Fruit fly (Drosophila melanogaster) whole organism, embryonic: ENCODE data around the gene CG1943.
A peak's percentile ranks its signal among the peaks of the same experiment; 100 is the strongest.

Source experiments
- Asciz ChIP-seq: fragments of 200-800 bp; sonication (Bioruptor generic); optimal IDR thresholded peaks from 2 replicates; lab custom pipeline; 2017; ENCODE audit warnings: missing biosample characterization, mild to moderate bottlenecking, missing genetic modification characterization, missing genetic modification reagents
- Awh ChIP-seq: fragments of 200-800 bp; sonication (Bioruptor generic); IDR thresholded peaks from 2 replicates; pipeline ENCODE4, ENCODE4 v1.3.6; 2022; ENCODE audit warnings: missing biosample characterization, missing genetic modification characterization
- CG11504 ChIP-seq: fragments of 200-800 bp; sonication (Bioruptor generic); optimal IDR thresholded peaks from 3 replicates; lab custom pipeline; 2019; ENCODE audit warnings: missing biosample characterization, mild to moderate bottlenecking, missing genetic modification characterization, moderate library complexity
- CG12219 ChIP-seq: fragments of 200-800 bp; sonication (Bioruptor generic); optimal IDR thresholded peaks from 3 replicates; lab custom pipeline; 2018; ENCODE audit warnings: missing biosample characterization, mild to moderate bottlenecking, missing genetic modification characterization
- CG12659 ChIP-seq: fragments of 200-800 bp; sonication (Bioruptor generic); optimal IDR thresholded peaks from 3 replicates; lab custom pipeline; 2017; ENCODE audit warnings: mild to moderate bottlenecking, missing biosample characterization, missing genetic modification reagents, missing genetic modification characterization
- CG12744 ChIP-seq: fragments of 200-800 bp; sonication (Bioruptor generic); optimal IDR thresholded peaks from 2 replicates; lab custom pipeline; 2016; ENCODE audit warnings: missing biosample characterization, missing genetic modification characterization
- CG13624 ChIP-seq: fragments of 200-800 bp; sonication (Bioruptor generic); optimal IDR thresholded peaks from 2 replicates; lab custom pipeline; 2016; ENCODE audit warnings: missing biosample characterization, missing genetic modification characterization
- CG15601 ChIP-seq: fragments of 200-800 bp; sonication (Bioruptor generic); optimal IDR thresholded peaks from 3 replicates; lab custom pipeline; 2019; ENCODE audit warnings: missing biosample characterization, mild to moderate bottlenecking, missing genetic modification characterization, moderate library complexity
- CG17186 ChIP-seq: fragments of 200-800 bp; sonication (Bioruptor generic); optimal IDR thresholded peaks from 3 replicates; lab custom pipeline; 2017; ENCODE audit warnings: missing biosample characterization, missing genetic modification reagents, missing genetic modification characterization
- CG18619 ChIP-seq: fragments of 200-800 bp; sonication (Bioruptor generic); optimal IDR thresholded peaks from 3 replicates; lab custom pipeline; 2017; ENCODE audit warnings: missing biosample characterization, mild to moderate bottlenecking, missing genetic modification characterization
- CG2678 ChIP-seq: fragments of 200-800 bp; sonication (Bioruptor generic); optimal IDR thresholded peaks from 3 replicates; lab custom pipeline; 2019; ENCODE audit warnings: missing biosample characterization, mild to moderate bottlenecking, missing genetic modification characterization, moderate library complexity
- CG31441 ChIP-seq: fragments of 200-800 bp; sonication (Bioruptor generic); IDR thresholded peaks from 2 replicates; pipeline ENCODE4 v1.3.6; 2022; ENCODE audit warnings: missing biosample characterization, missing genetic modification characterization
- CG32532 ChIP-seq: fragments of 200-800 bp; sonication (Bioruptor generic); IDR thresholded peaks from 2 replicates; pipeline ENCODE4 v1.3.6; 2022; ENCODE audit warnings: missing biosample characterization, missing genetic modification characterization
- CG32767 ChIP-seq: fragments of 200-800 bp; sonication (Bioruptor generic); IDR thresholded peaks from 2 replicates; pipeline ENCODE4 v1.3.6; 2022; ENCODE audit warnings: missing biosample characterization, missing genetic modification characterization
- CG33557 ChIP-seq: fragments of 200-800 bp; sonication (Bioruptor generic); optimal IDR thresholded peaks from 2 replicates; lab custom pipeline; 2019; ENCODE audit warnings: missing biosample characterization, mild to moderate bottlenecking, missing genetic modification characterization, moderate library complexity
- CG4360 ChIP-seq: fragments of 200-800 bp; sonication (Bioruptor generic); IDR thresholded peaks from 2 replicates; pipeline ENCODE4 v1.3.6; 2022; ENCODE audit warnings: missing biosample characterization, missing genetic modification characterization
- CG6654 ChIP-seq: fragments of 200-800 bp; sonication (Bioruptor generic); optimal IDR thresholded peaks from 2 replicates; lab custom pipeline; 2017; ENCODE audit warnings: missing biosample characterization, mild to moderate bottlenecking, missing genetic modification characterization
- CG7786 ChIP-seq: fragments of 200-800 bp; sonication (Bioruptor generic); optimal IDR thresholded peaks from 2 replicates; lab custom pipeline; 2016; ENCODE audit warnings: missing biosample characterization, missing genetic modification characterization
- CG7963 ChIP-seq: fragments of 200-800 bp; sonication (Bioruptor generic); IDR thresholded peaks from 3 replicates; pipeline ENCODE4 v1.3.6; 2022; ENCODE audit warnings: missing biosample characterization, missing genetic modification characterization; ENCODE audit not compliant: partially characterized antibody
- CG8281 ChIP-seq: fragments of 200-800 bp; sonication (Bioruptor generic); optimal IDR thresholded peaks from 2 replicates; lab custom pipeline; 2018; ENCODE audit warnings: missing biosample characterization, mild to moderate bottlenecking, missing genetic modification characterization, moderate library complexity
- CG9609 ChIP-seq: fragments of 200-800 bp; sonication (Bioruptor generic); optimal IDR thresholded peaks from 3 replicates; lab custom pipeline; 2016; ENCODE audit warnings: missing biosample characterization, missing genetic modification characterization
- Doc2 ChIP-seq: fragments of 200-800 bp; sonication (Bioruptor generic); IDR thresholded peaks from 2 replicates; pipeline ENCODE4 v1.3.6; 2022; ENCODE audit warnings: missing biosample characterization, missing genetic modification characterization
- E2f1 ChIP-seq: fragments of 200-800 bp; sonication (Bioruptor generic); IDR thresholded peaks from 2 replicates; pipeline ENCODE4 v1.3.6; 2022; ENCODE audit warnings: missing biosample characterization, missing genetic modification characterization
- Hr51 ChIP-seq, 2 experiments: fragments of 200-800 bp; sonication (Bioruptor generic); optimal IDR thresholded peaks; 2 replicates in 1 of 2; 3 replicates in 1 of 2; lab custom pipeline; 2016 to 2018; ENCODE audit warnings: missing biosample characterization in 2 of 2, missing genetic modification characterization in 2 of 2, mild to moderate bottlenecking in 1 of 2, moderate library complexity in 1 of 2
- MBD-R2 ChIP-seq: fragments of 200-800 bp; sonication (Bioruptor generic); IDR thresholded peaks from 2 replicates; pipeline ENCODE4 v1.3.6; 2022; ENCODE audit warnings: missing biosample characterization, missing genetic modification characterization
- Mad ChIP-seq: fragments of 200-800 bp; sonication (Bioruptor generic); optimal IDR thresholded peaks from 2 replicates; lab custom pipeline; 2016; ENCODE audit warnings: missing biosample characterization, missing genetic modification characterization
- Med ChIP-seq: fragments of 200-800 bp; sonication (Bioruptor generic); peaks from one replicate; lab custom pipeline; 2016; ENCODE audit warnings: missing biosample characterization, missing genetic modification characterization, mild to moderate bottlenecking, inconsistent platforms, moderate library complexity
- Mes4 ChIP-seq: fragments of 200-800 bp; sonication (Bioruptor generic); optimal IDR thresholded peaks from 2 replicates; lab custom pipeline; 2016; ENCODE audit warnings: missing biosample characterization, missing genetic modification characterization
- Myb ChIP-seq: fragments of 200-800 bp; sonication (Bioruptor generic); optimal IDR thresholded peaks from 2 replicates; lab custom pipeline; 2016; ENCODE audit warnings: missing biosample characterization, missing genetic modification characterization
- NfI ChIP-seq: fragments of 200-800 bp; sonication (Bioruptor generic); optimal IDR thresholded peaks from 3 replicates; lab custom pipeline; 2018; ENCODE audit warnings: missing biosample characterization, mild to moderate bottlenecking, missing genetic modification characterization, moderate library complexity
- Ravus ChIP-seq: fragments of 200-800 bp; sonication (Bioruptor generic); IDR thresholded peaks from 2 replicates; pipeline ENCODE4 v1.3.6; 2022; ENCODE audit warnings: missing biosample characterization, missing genetic modification characterization
- Rx ChIP-seq: fragments of 200-800 bp; sonication (Bioruptor generic); IDR thresholded peaks from 2 replicates; pipeline ENCODE4 v1.3.6; 2022; ENCODE audit warnings: missing biosample characterization, missing genetic modification characterization
- Vsx1 ChIP-seq: fragments of 200-800 bp; sonication (Bioruptor generic); optimal IDR thresholded peaks from 2 replicates; lab custom pipeline; 2017; ENCODE audit warnings: missing biosample characterization, mild to moderate bottlenecking, missing genetic modification characterization, missing genetic modification reagents
- Xrp1 ChIP-seq: fragments of 200-800 bp; sonication (Bioruptor generic); IDR thresholded peaks from 2 replicates; pipeline ENCODE4 v1.3.6; 2022; ENCODE audit warnings: missing biosample characterization, missing genetic modification characterization
- cg ChIP-seq: fragments of 200-800 bp; sonication (Bioruptor generic); optimal IDR thresholded peaks from 3 replicates; lab custom pipeline; 2019; ENCODE audit warnings: missing biosample characterization, mild to moderate bottlenecking, missing genetic modification characterization, moderate library complexity
- chm ChIP-seq: fragments of 200-800 bp; sonication (Bioruptor generic); IDR thresholded peaks from 2 replicates; pipeline ENCODE4 v1.3.6; 2022; ENCODE audit warnings: missing biosample characterization, missing genetic modification characterization
- dmrt99B ChIP-seq: fragments of 200-800 bp; sonication (Bioruptor generic); optimal IDR thresholded peaks from 2 replicates; lab custom pipeline; 2018; ENCODE audit warnings: missing biosample characterization, mild to moderate bottlenecking, missing genetic modification characterization, moderate library complexity
- emc ChIP-seq: fragments of 200-800 bp; sonication (Bioruptor generic); optimal IDR thresholded peaks from 2 replicates; lab custom pipeline; 2016; ENCODE audit warnings: missing biosample characterization, missing genetic modification characterization
- eve ChIP-seq, 2 experiments: fragments of >200 bp; optimal IDR thresholded peaks; 2 replicates each; lab custom pipeline; 2017; ENCODE audit warnings: missing biosample characterization in 2 of 2, missing genetic modification characterization in 2 of 2
- ftz-f1 ChIP-seq: fragments of 200-800 bp; sonication (Bioruptor generic); optimal IDR thresholded peaks from 2 replicates; lab custom pipeline; 2016; ENCODE audit warnings: missing biosample characterization, missing genetic modification characterization
- gcm ChIP-seq: fragments of 200-800 bp; sonication (Bioruptor generic); optimal IDR thresholded peaks from 2 replicates; lab custom pipeline; 2019; ENCODE audit warnings: missing biosample characterization, mild to moderate bottlenecking, missing genetic modification characterization, moderate library complexity
- gsb-n ChIP-seq: fragments of 200-800 bp; sonication (Bioruptor generic); optimal IDR thresholded peaks from 3 replicates; lab custom pipeline; 2018; ENCODE audit warnings: missing biosample characterization, mild to moderate bottlenecking, missing genetic modification characterization
- kah ChIP-seq: fragments of 200-800 bp; sonication (Bioruptor generic); optimal IDR thresholded peaks from 2 replicates; lab custom pipeline; 2018; ENCODE audit warnings: missing biosample characterization, mild to moderate bottlenecking, missing genetic modification characterization
- kay ChIP-seq: fragments of 200-800 bp; sonication (Bioruptor generic); optimal IDR thresholded peaks from 2 replicates; lab custom pipeline; 2016; ENCODE audit warnings: missing biosample characterization, missing genetic modification characterization
- lbe ChIP-seq: fragments of 200-800 bp; sonication (Bioruptor generic); optimal IDR thresholded peaks from 2 replicates; lab custom pipeline; 2016; ENCODE audit warnings: missing biosample characterization, mild to moderate bottlenecking, missing genetic modification characterization
- mld ChIP-seq: fragments of 200-800 bp; sonication (Bioruptor generic); IDR thresholded peaks from 3 replicates; pipeline ENCODE4 v1.3.6; 2022; ENCODE audit warnings: missing biosample characterization, missing genetic modification characterization; ENCODE audit not compliant: partially characterized antibody
- p53 ChIP-seq: fragments of 200-800 bp; sonication (Bioruptor generic); optimal IDR thresholded peaks from 2 replicates; lab custom pipeline; 2016; ENCODE audit warnings: missing biosample characterization, missing genetic modification characterization
- sens-2 ChIP-seq: fragments of 200-800 bp; sonication (Bioruptor generic); IDR thresholded peaks from 2 replicates; pipeline ENCODE4 v1.3.6; 2022; ENCODE audit warnings: missing biosample characterization, missing genetic modification characterization
- shn ChIP-seq: fragments of 200-800 bp; sonication (Bioruptor generic); optimal IDR thresholded peaks from 3 replicates; lab custom pipeline; 2016; ENCODE audit warnings: missing biosample characterization, missing genetic modification characterization
- sima ChIP-seq: fragments of 200-800 bp; sonication (Bioruptor generic); optimal IDR thresholded peaks from 2 replicates; lab custom pipeline; 2016; ENCODE audit warnings: missing biosample characterization, missing genetic modification characterization
- tap ChIP-seq: fragments of 200-800 bp; optimal IDR thresholded peaks from 3 replicates; lab custom pipeline; 2019; ENCODE audit warnings: missing biosample characterization, mild to moderate bottlenecking, missing genetic modification characterization, moderate library complexity
- ttk ChIP-seq: fragments of 200-800 bp; sonication (Bioruptor generic); IDR thresholded peaks from 2 replicates; pipeline ENCODE4 v2.1.2; 2022; ENCODE audit warnings: missing biosample characterization, missing genetic modification characterization

CG1943 gene

dm6 chr3R:7091904-7092303 is 17.2 kb downstream of the CG1943 start (continued):
- TF ChIP-seq cg (GFP tag; lab: Kevin White, UChicago) = peak; percentile 5
- TF ChIP-seq CG33557 = no peak
- peak; percentile 10 for TF ChIP-seq NfI
- no peak for TF ChIP-seq CG9609 (GFP tag; lab: Kevin White, UChicago)
- TF ChIP-seq p53 (GFP tag; lab: Kevin White, UChicago) = no peak
- no peak for TF ChIP-seq CG31441 (GFP tag; lab: Robert Waterston, UW)
- no peak for TF ChIP-seq Mad (GFP tag; lab: Kevin White, UChicago)
- no peak for TF ChIP-seq CG2678
- no peak for TF ChIP-seq Rx (GFP tag; lab: Robert Waterston, UW)
- no peak for TF ChIP-seq kah (GFP tag; lab: Kevin White, UChicago)
- no peak for TF ChIP-seq dmrt99B (tag; lab: Kevin White, UChicago)
- no peak for TF ChIP-seq Doc2 (GFP tag; lab: Robert Waterston, UW)
- TF ChIP-seq gcm (GFP tag; lab: Kevin White, UChicago) = peak; percentile 14
- no peak for TF ChIP-seq Ravus
- TF ChIP-seq MBD-R2 (GFP tag; lab: Robert Waterston, UW) = peak; percentile 38; the same call in 1 of the 2 replicates
- TF ChIP-seq Xrp1 (GFP tag; lab: Robert Waterston, UW) = no peak; the same call in 1 of the 2 replicates
- TF ChIP-seq CG12659 (GFP tag; lab: Kevin White, UChicago) = peak; percentile 74
- TF ChIP-seq sima (GFP tag; lab: Kevin White, UChicago) = no peak
- TF ChIP-seq CG8281 (tag; lab: Kevin White, UChicago) = peak; percentile 96
- no peak for TF ChIP-seq gsb-n (tag; lab: Kevin White, UChicago)
- no peak for TF ChIP-seq lbe (GFP tag; lab: Kevin White, UChicago)
- peak; percentile 65 for TF ChIP-seq CG11504
- TF ChIP-seq ttk (GFP tag; lab: Robert Waterston, UW) = no peak
- TF ChIP-seq mld (GFP tag; lab: Robert Waterston, UW) = no peak
- no peak for TF ChIP-seq E2f1 (GFP tag; lab: Robert Waterston, UW)
- TF ChIP-seq CG6654 = no peak
- no peak for TF ChIP-seq Asciz (GFP tag; lab: Kevin White, UChicago)
- no peak for TF ChIP-seq CG18619 (GFP tag; lab: Kevin White, UChicago)
- TF ChIP-seq Myb (GFP tag; lab: Kevin White, UChicago) = peak; percentile 61
- no peak for TF ChIP-seq sens-2
- no peak for TF ChIP-seq CG32767
- peak; percentile 34 for TF ChIP-seq kay (GFP tag; lab: Kevin White, UChicago)
- TF ChIP-seq CG32532 (GFP tag; lab: Robert Waterston, UW) = no peak
- TF ChIP-seq CG12744 (GFP tag; lab: Kevin White, UChicago) = peak; percentile 24
- TF ChIP-seq CG17186 (GFP tag; lab: Kevin White, UChicago) = peak; percentile 3
- no peak for TF ChIP-seq CG4360 (GFP tag; lab: Robert Waterston, UW)
- TF ChIP-seq shn (GFP tag; lab: Kevin White, UChicago) = no peak
- no peak for TF ChIP-seq CG7786 (GFP tag; lab: Kevin White, UChicago)
- TF ChIP-seq emc = no peak
- TF ChIP-seq ftz-f1 (GFP tag; lab: Kevin White, UChicago) = no peak
- no peak for TF ChIP-seq Vsx1 (GFP tag; lab: Kevin White, UChicago)
- TF ChIP-seq CG7963 (GFP tag; lab: Robert Waterston, UW) = 0 out of 3 replicates have a peak, but pooled peaks have one; percentile 39
- no peak for TF ChIP-seq eve (GFP tag; optimal IDR thresholded peaks at IDR 0.05; lab: Kevin White, UChicago)
- no peak for TF ChIP-seq CG12219 (GFP tag; lab: Kevin White, UChicago)
- TF ChIP-seq Med (GFP tag; lab: Kevin White, UChicago) = peak; percentile 83
- TF ChIP-seq tap (tag; lab: Kevin White, UChicago) = no peak
- peak; percentile 11; the same call in 1 of the 2 replicates for TF ChIP-seq chm (GFP tag; lab: Robert Waterston, UW)
- TF ChIP-seq Hr51 (GFP tag; optimal IDR thresholded peaks at IDR 0.05; lab: Kevin White, UChicago) = no peak
- no peak for TF ChIP-seq Awh (GFP tag; lab: Robert Waterston, UW)
- no peak for TF ChIP-seq Mes4 (GFP tag; lab: Kevin White, UChicago)
- peak; percentile 54 for TF ChIP-seq CG13624
- TF ChIP-seq CG15601 (tag; lab: Kevin White, UChicago) = peak; percentile 25
